Worm (Caenorhabditis elegans): Measurements from ENCODE around the gene dct-15.

DNA sequence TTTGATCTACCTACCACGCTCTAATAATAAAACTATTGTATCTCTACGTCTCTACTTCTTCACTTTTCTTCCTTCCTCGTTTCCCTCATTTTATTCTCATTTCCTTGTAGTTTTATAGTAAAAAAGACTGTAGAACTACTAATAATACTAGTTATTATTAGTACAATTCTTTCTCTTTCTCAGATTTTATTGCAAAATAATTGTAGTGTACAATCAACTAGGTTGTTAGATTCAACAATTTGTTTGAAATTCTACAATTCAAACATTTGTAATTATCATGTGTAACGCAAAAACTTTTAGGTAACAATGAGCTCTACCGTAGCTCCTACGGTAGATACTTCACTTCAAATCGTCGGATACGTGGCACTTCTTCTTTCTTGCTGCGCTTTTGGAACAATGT, 45.2 kb upstream of the dct-15 start, which contains the start of gene K07F5.12:
- TF ChIP-seq lin-13 (GFP tag; optimal IDR thresholded peaks at IDR 0.05) (no peak), mab-5 (tag; optimal IDR thresholded peaks at IDR 0.05) (no peak), snpc-4 (tag; optimal IDR thresholded peaks at IDR 0.05) (no peak), mbf-1 (tag; optimal IDR thresholded peaks at IDR 0.05) (no peak)

Measured in whole organism, L2 larva.